Worm (Caenorhabditis elegans) whole organism, mixed stage, embryonic: Measurements from ENCODE around the gene E02H4.2.

Experiments
- ceh-43 ChIP-seq: fragments of 200-800 bp; sonication (Bioruptor generic); optimal IDR thresholded peaks from 2 replicates; lab custom pipeline; 2018; ENCODE audit warnings: mild to moderate bottlenecking, missing genetic modification characterization, moderate library complexity, missing compliant biosample characterization
- lsy-2 ChIP-seq: fragments of 150-350 bp; optimal IDR thresholded peaks from 2 replicates; lab custom pipeline; 2014; ENCODE audit warnings: missing biosample characterization, missing genetic modification characterization
- mab-5 ChIP-seq: fragments of 150-350 bp; optimal IDR thresholded peaks from 2 replicates; lab custom pipeline; 2014; ENCODE audit warnings: missing biosample characterization, missing genetic modification characterization
- mep-1 ChIP-seq: fragments of 150-350 bp; optimal IDR thresholded peaks from 2 replicates; lab custom pipeline; 2017; ENCODE audit warnings: missing biosample characterization, missing genetic modification reagents, missing genetic modification characterization, inconsistent platforms
- nhr-237 ChIP-seq: fragments of 150-350 bp; optimal IDR thresholded peaks from 2 replicates; lab custom pipeline; 2014; ENCODE audit warnings: missing biosample characterization, missing genetic modification characterization
- pha-4 ChIP-seq: fragments of 150-350 bp; optimal IDR thresholded peaks from 2 replicates; lab custom pipeline; 2018; ENCODE audit warnings: missing biosample characterization, missing genetic modification reagents, missing genetic modification characterization
- sem-2 ChIP-seq: fragments of 200-800 bp; sonication (Bioruptor generic); optimal IDR thresholded peaks from 2 replicates; lab custom pipeline; 2018; ENCODE audit warnings: mild to moderate bottlenecking, missing genetic modification characterization, missing compliant biosample characterization
- snpc-4 ChIP-seq: fragments of 150-350 bp; optimal IDR thresholded peaks from 2 replicates; lab custom pipeline; 2014; ENCODE audit warnings: missing biosample characterization, missing genetic modification characterization
- unc-62 ChIP-seq: fragments of 150-350 bp; optimal IDR thresholded peaks from 2 replicates; lab custom pipeline; 2014; ENCODE audit warnings: missing biosample characterization, missing genetic modification reagents, missing genetic modification characterization
- ztf-11 ChIP-seq: fragments of 150-350 bp; optimal IDR thresholded peaks from 2 replicates; lab custom pipeline; 2014; ENCODE audit warnings: missing biosample characterization, missing genetic modification characterization

- TF ChIP-seq mep-1 (tag; lab: Kevin White, UChicago) (no peak), ceh-43 (no peak), lsy-2 (tag; lab: Kevin White, UChicago) (no peak), ztf-11 (no peak), snpc-4 (tag; lab: Kevin White, UChicago) (no peak), unc-62 (GFP tag; lab: Kevin White, UChicago) (no peak), mab-5 (tag; lab: Kevin White, UChicago) (no peak), nhr-237 (tag; lab: Kevin White, UChicago) (no peak), pha-4 (tag; lab: Kevin White, UChicago) (no peak), sem-2 (no peak)
These were observed 23.8 kb downstream of the E02H4.2 start, which contains the start of gene E02H4.4 for ce11 chrX:14257661-14258060.
